Worm (Caenorhabditis elegans): ENCODE data around the gene sti-1.

DNA sequence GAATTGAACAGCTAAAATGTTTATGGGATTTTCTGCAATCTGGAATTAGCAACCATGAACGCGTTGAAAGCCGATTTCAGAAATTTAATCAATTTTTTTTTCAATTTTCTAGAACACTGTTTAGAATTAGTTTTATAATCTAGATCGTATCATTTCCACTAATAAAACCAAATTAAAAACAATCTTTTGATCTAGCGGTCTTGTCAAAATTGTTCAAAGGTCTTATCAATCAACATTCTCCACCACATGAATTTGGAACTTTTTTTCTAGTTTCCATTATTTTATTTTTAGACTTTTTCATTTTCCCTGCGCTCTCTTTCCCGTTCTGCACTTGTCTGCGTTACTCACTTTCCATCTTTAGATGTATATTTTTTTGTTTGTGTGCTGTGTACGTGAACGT is 11.0 kb upstream of the sti-1 start, which contains the start of gene srp-2:
- TF ChIP-seq C16A3.4 (tag; optimal IDR thresholded peaks at IDR 0.05): no peak
- no peak for TF ChIP-seq unc-62 (GFP tag; optimal IDR thresholded peaks at IDR 0.05)
- no peak for TF ChIP-seq fkh-10 (GFP tag; optimal IDR thresholded peaks at IDR 0.05)
- no peak for TF ChIP-seq pag-3 (tag; optimal IDR thresholded peaks at IDR 0.05; ENCODE audit: borderline replicate concordance, insufficient read depth)
- TF ChIP-seq ceh-82 (tag; optimal IDR thresholded peaks at IDR 0.05): no peak
